Worm (Caenorhabditis elegans) whole organism, midembryonic: ENCODE results near the gene gsp-2.

Source experiments
- T22C8.4 ChIP-seq: fragments of 200-800 bp; sonication (Bioruptor generic); IDR thresholded peaks from 2 replicates; pipeline ENCODE4 v1.3.6; 2022; ENCODE audit warnings: missing genetic modification characterization, missing compliant biosample characterization
- cog-1 ChIP-seq: sonication (generic microtip); optimal IDR thresholded peaks from 2 replicates; lab custom pipeline; 2016; ENCODE audit warnings: missing genetic modification characterization, missing compliant biosample characterization
- flt-1 ChIP-seq: fragments of 200-800 bp; sonication (Bioruptor generic); IDR thresholded peaks from 2 replicates; pipeline ENCODE4 v1.3.6; 2022; ENCODE audit warnings: missing genetic modification characterization, missing compliant biosample characterization
- klf-2 ChIP-seq: fragments of 200-800 bp; sonication (Bioruptor generic); conservative IDR thresholded peaks from 2 replicates; pipeline ENCODE4 v1.3.6; 2022; ENCODE audit warnings: missing genetic modification reagents, missing genetic modification characterization, missing compliant biosample characterization
- med-1 ChIP-seq: sonication (generic microtip); optimal IDR thresholded peaks from 2 replicates; lab custom pipeline; 2017; ENCODE audit warnings: missing genetic modification characterization, mild to moderate bottlenecking, missing compliant biosample characterization, antibody characterized with exemption, missing genetic modification reagents; ENCODE audit not compliant: insufficient read depth
- ref-1 ChIP-seq: fragments of 200-800 bp; sonication (Bioruptor generic); conservative IDR thresholded peaks from 2 replicates; pipeline ENCODE4 v1.3.6; 2022; ENCODE audit warnings: missing genetic modification reagents, missing genetic modification characterization, missing compliant biosample characterization
- tab-1 ChIP-seq: fragments of 200-800 bp; sonication (Bioruptor generic); IDR thresholded peaks from 2 replicates; pipeline ENCODE4 v1.3.6; 2022; ENCODE audit warnings: missing genetic modification characterization, missing compliant biosample characterization
- ztf-23 ChIP-seq: fragments of 200-800 bp; sonication (Bioruptor generic); IDR thresholded peaks from 2 replicates; pipeline ENCODE4 v1.3.6; 2022; ENCODE audit warnings: missing genetic modification reagents, missing genetic modification characterization, missing compliant biosample characterization
- ztf-29 ChIP-seq: fragments of 200-800 bp; sonication (Bioruptor generic); IDR thresholded peaks from 2 replicates; pipeline ENCODE4 v1.3.6; 2022; ENCODE audit warnings: missing genetic modification reagents, missing genetic modification characterization, missing compliant biosample characterization

The gsp-2 gene

DNA sequence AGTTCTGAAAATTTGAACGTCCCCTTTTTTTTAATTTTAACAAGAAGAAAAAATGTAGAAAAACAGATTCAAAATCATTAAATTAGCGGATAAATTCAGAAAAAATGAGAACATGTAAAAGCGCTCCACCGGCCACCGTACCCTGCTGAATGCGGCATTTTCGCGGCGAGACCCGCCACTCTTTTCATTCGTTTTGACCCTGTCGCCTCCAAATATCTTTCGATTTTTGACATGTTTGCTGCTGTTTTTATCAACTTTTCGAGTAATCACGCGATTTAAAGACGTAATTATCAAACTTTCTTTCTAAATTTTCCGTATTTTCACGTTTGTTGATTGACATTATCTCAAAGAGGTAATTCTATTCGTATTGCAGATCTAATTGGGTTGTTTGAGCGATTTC is at the start of gene gsp-2:
Gene gsp-2 (plus strand): TSS at position 374 of the 400 bp plus-strand sequence.
- TF ChIP-seq flt-1 (GFP tag; lab: Robert Waterston, UW) (peak; percentile 63), cog-1 (no peak)

ce11 chrIII:7287503-7287902 is 48.9 kb upstream of the gsp-2 start, which contains the start of gene ykt-6:
Gene ykt-6, minus strand, starts transcription at chrIII:7287603.
- TF ChIP-seq cog-1 (no peak), tab-1 (GFP tag; lab: Robert Waterston, UW) (no peak), med-1 (no peak), ztf-29 (no peak), ref-1 (GFP tag; lab: Robert Waterston, UW) (no peak), T22C8.4 (GFP tag; lab: Robert Waterston, UW) (no peak), flt-1 (GFP tag; lab: Robert Waterston, UW) (no peak), klf-2 (GFP tag; lab: Robert Waterston, UW) (no peak), ztf-23 (GFP tag; lab: Robert Waterston, UW) (no peak)

DNA sequence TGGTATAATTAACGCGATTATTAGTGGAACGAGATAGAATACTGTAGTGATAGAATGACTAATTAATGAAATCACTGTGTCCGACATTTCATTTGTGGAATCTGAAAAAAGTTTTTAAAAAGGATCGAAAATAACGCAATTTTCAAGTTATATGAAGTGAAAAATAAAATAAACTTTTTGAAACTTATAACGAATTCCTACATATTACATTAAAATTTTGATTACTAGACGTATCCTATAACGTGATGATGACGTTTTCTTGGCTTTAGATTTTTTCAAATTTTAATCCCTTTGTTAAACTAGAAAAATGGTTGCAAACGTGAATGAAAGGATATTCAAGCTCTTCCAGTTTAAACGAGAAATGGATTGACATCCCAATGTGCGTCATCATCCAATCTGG is 45.9 kb upstream of the gsp-2 start, which contains the start of gene algn-11:
Gene algn-11 (minus strand): TSS at position 101 of the 400 bp plus-strand sequence.
- no peak for TF ChIP-seq tab-1 (GFP tag; lab: Robert Waterston, UW)
- TF ChIP-seq flt-1 (GFP tag; lab: Robert Waterston, UW), result no peak
- no peak for TF ChIP-seq T22C8.4 (GFP tag; lab: Robert Waterston, UW)
- TF ChIP-seq ztf-29, result no peak
- TF ChIP-seq cog-1, result no peak
- TF ChIP-seq ztf-23 (GFP tag; lab: Robert Waterston, UW), result no peak

DNA sequence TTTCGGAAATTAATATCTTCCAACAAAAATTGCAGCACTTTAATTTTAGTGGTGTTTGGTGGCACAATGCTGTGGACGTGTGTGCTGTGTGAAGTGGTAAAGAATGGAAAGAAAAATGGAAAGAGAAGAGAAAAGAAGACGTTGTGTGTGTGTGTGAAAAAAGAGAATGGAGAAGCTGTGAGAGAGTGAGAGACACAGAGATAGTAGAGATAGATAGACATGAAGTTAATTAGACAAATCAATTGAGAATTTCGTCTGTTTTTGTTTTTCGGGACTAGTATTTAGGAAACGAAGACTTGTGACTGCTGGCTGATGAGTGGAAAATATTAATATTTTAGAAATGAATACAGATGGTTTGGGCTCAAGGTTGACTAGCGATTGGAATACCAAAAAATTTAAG is 45.2 kb upstream of the gsp-2 start:
- TF ChIP-seq T22C8.4 (GFP tag; lab: Robert Waterston, UW), result no peak
- no peak for TF ChIP-seq klf-2 (GFP tag; lab: Robert Waterston, UW)
- TF ChIP-seq cog-1, result no peak
- TF ChIP-seq ref-1 (GFP tag; lab: Robert Waterston, UW), result no peak
- no peak for TF ChIP-seq flt-1 (GFP tag; lab: Robert Waterston, UW)
- TF ChIP-seq ztf-29, result no peak
- no peak for TF ChIP-seq med-1
- TF ChIP-seq tab-1 (GFP tag; lab: Robert Waterston, UW), result no peak
- no peak for TF ChIP-seq ztf-23 (GFP tag; lab: Robert Waterston, UW)

DNA sequence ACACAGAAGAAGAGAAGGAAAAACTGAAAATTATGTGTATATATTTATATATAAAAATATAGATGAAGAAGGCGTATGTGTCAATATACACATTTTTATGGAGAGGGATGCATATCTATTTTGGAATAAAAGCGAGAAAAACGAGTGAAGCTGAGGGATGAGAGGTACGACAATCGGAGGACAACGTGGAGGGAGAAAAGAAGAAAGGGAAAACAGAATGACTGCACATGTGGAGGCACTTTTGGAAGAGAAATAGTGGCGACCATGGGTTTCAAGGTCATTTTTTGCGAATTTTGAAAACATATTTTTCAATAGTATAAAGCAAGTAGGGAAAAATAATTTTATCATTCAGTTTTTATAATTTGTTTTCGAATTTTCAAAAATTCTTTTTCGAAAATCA is 43.8 kb upstream of the gsp-2 start:
- TF ChIP-seq ref-1 (GFP tag; lab: Robert Waterston, UW) (no peak), flt-1 (GFP tag; lab: Robert Waterston, UW) (no peak), ztf-23 (GFP tag; lab: Robert Waterston, UW) (no peak), klf-2 (GFP tag; lab: Robert Waterston, UW) (no peak)

DNA sequence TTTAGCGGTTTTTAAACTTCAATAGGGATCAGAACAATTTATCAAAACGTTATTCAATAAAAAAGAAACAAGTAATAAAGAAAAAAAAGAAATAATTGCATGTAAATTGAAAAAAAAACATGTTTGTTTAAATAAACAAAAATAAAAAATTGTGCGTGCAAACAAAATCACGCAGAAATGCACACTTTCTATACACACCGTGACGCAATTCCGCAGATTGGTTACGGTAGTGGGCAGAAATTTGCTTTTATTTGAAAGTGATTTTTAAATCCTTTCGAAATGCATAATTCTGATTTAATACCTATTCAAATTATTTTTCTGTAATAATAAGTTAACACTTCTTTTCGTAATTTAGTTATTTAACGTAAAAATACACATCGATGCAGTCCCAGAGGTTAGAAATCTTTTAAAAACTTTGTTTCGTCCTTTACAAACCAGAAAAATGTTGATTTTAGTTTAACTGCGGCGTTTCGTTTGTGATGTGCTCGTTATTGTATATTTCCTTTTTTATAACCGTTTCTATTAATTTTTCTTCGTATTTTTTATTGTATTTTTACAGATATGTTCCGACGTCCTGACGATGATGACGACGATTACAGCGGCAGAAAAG is 43.2 kb upstream of the gsp-2 start, which contains the start of gene cwf-19L2:
Gene cwf-19L2 (plus strand): TSS at position 560 of the 610 bp plus-strand sequence.
- TF ChIP-seq med-1, result no peak
- no peak for TF ChIP-seq ztf-23 (GFP tag; lab: Robert Waterston, UW)
- TF ChIP-seq cog-1, result no peak
- TF ChIP-seq ztf-29, result no peak
- no peak for TF ChIP-seq T22C8.4 (GFP tag; lab: Robert Waterston, UW)
- no peak for TF ChIP-seq klf-2 (GFP tag; lab: Robert Waterston, UW)
- TF ChIP-seq ref-1 (GFP tag; lab: Robert Waterston, UW), result no peak
- no peak for TF ChIP-seq tab-1 (GFP tag; lab: Robert Waterston, UW)
- TF ChIP-seq flt-1 (GFP tag; lab: Robert Waterston, UW), result no peak

DNA sequence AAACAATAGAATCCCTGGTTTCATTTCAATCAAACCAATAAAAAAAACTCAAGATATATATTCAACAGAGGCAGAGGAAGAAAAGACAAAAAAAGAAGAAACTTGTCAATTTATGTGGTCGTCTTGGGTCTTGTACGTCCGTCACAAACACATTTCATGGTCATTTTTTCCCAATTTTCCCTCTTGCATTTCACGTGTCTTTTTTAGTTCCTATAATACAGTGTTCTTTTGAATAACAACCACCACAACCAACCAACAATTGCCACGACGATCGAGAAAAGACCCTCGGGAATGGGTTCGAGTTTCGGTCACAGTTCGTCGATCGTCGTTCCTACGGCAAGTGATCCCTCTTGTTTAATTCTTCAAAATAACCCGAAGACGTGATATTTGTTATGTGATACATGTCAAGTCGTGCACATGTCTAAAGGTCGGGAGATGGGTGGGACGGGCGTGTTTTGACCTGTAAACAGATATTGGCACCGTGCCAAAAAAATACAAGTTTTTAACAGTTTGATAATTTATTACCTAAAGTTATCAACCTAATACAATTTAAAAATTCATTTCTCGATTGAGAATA is 40.2 kb upstream of the gsp-2 start:
- TF ChIP-seq cog-1 (no peak), T22C8.4 (GFP tag; lab: Robert Waterston, UW) (no peak), ztf-29 (no peak), flt-1 (GFP tag; lab: Robert Waterston, UW) (no peak)

DNA sequence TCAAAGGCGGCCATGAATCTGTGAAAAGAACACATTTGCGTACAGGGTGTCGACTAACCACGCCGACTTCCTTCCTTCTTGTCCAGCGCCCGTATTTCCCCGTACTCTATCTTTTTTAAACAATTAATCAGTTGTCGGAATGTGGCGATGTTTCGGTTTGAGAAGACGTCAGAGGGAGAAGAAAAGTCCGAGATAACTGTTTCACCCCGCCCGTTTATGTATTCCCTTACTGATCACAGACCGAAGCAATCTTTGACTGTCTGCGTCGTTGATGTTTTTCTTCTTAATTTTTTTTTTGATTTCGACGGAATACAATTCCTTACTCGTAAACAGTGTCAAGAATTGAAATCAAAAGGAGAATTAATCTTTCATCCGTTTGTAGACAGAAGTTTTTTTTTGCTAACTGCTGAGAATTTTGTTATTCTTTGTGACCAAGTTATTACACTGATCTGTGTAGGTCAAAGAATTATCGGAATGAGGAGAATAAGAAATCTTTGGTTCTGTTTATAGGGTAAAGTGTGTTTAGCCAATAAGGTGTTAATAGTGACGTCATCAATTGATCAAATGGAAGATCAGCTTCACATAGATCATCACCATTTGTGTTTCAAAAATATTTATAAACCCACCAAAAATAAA is 39.2 kb upstream of the gsp-2 start:
- TF ChIP-seq klf-2 (GFP tag; lab: Robert Waterston, UW) (no peak), T22C8.4 (GFP tag; lab: Robert Waterston, UW) (no peak), tab-1 (GFP tag; lab: Robert Waterston, UW) (no peak), ztf-29 (no peak), cog-1 (no peak), med-1 (no peak), ztf-23 (GFP tag; lab: Robert Waterston, UW) (no peak), flt-1 (GFP tag; lab: Robert Waterston, UW) (no peak), ref-1 (GFP tag; lab: Robert Waterston, UW) (no peak)

DNA sequence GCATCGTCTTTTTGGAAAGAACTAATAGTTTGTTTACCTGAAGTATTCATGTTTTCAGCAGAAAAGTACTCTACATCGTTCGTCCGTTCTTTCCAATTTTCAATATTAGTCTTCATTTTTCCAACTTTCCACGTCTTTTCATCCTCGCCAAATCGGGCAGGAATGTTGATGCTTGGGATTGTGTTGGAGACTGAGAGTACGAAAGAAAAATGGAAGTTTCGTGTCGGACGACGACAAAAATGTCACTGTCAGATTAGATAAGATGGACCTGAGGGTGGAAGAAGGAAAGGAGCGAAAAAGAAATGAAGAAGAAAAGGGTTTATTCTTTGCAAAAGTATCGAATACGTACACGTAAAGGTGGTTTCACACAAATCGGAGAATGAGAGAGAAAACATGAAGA is 38.3 kb upstream of the gsp-2 start:
- TF ChIP-seq ref-1 (GFP tag; lab: Robert Waterston, UW) (no peak), ztf-23 (GFP tag; lab: Robert Waterston, UW) (no peak), T22C8.4 (GFP tag; lab: Robert Waterston, UW) (no peak), cog-1 (no peak), ztf-29 (no peak), flt-1 (GFP tag; lab: Robert Waterston, UW) (no peak), med-1 (no peak), tab-1 (GFP tag; lab: Robert Waterston, UW) (no peak), klf-2 (GFP tag; lab: Robert Waterston, UW) (no peak)

DNA sequence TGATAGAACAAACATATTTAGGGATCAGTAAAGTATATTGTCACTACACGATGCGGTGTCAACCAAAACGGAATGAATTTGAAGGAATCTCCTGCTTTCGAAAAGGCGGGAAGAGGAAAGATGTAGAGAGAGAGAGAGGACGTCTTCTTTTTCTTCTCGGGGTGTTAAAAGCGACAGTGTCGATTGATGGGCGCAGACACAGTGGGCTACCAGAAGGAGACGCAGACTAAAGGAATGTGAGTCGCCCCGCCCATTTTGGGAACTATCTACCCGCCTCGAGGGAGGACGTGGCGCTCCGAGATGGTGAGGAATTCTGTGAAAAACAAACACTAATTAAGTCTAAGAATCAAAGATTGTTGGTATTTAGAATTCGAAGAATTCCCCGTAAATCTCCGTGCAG is 36.9 kb upstream of the gsp-2 start, which contains the start of the genes B0361.14 and B0361.9:
Gene B0361.14 (minus strand): TSS at position 66 of the 400 bp plus-strand sequence.
Gene B0361.9 (minus strand): TSS at position 166 of the 400 bp plus-strand sequence.
- TF ChIP-seq cog-1 (no peak), tab-1 (GFP tag; lab: Robert Waterston, UW) (no peak), klf-2 (GFP tag; lab: Robert Waterston, UW) (no peak), ztf-23 (GFP tag; lab: Robert Waterston, UW) (no peak), med-1 (no peak), ztf-29 (no peak), flt-1 (GFP tag; lab: Robert Waterston, UW) (no peak), ref-1 (GFP tag; lab: Robert Waterston, UW) (no peak), T22C8.4 (GFP tag; lab: Robert Waterston, UW) (no peak)
